Worm (Caenorhabditis elegans) whole organism, L1 larva: ENCODE measurements around the gene ech-3.

Source experiments
- C16A3.4 ChIP-seq: fragments of 150-350 bp; optimal IDR thresholded peaks from 2 replicates; lab custom pipeline; 2014; ENCODE audit warnings: missing biosample characterization, missing genetic modification characterization
- aha-1 ChIP-seq: fragments of 150-350 bp; optimal IDR thresholded peaks from 2 replicates; lab custom pipeline; 2014; ENCODE audit warnings: missing biosample characterization, missing genetic modification characterization
- alr-1 ChIP-seq: fragments of 200-800 bp; sonication (Bioruptor generic); optimal IDR thresholded peaks from 2 replicates; lab custom pipeline; 2018; ENCODE audit warnings: borderline replicate concordance, mild to moderate bottlenecking, missing genetic modification characterization, missing compliant biosample characterization
- ama-1 ChIP-seq: fragments of 150-350 bp; optimal IDR thresholded peaks from 2 replicates; lab custom pipeline; 2014
- ceh-63 ChIP-seq: fragments of 200-800 bp; sonication (Bioruptor generic); optimal IDR thresholded peaks from 2 replicates; lab custom pipeline; 2018; ENCODE audit warnings: mild to moderate bottlenecking, missing genetic modification characterization, missing compliant biosample characterization
- ceh-8 ChIP-seq: fragments of 200-800 bp; sonication (Bioruptor generic); optimal IDR thresholded peaks from 2 replicates; lab custom pipeline; 2018; ENCODE audit warnings: mild to moderate bottlenecking, missing genetic modification characterization, moderate library complexity, missing compliant biosample characterization
- ceh-90 ChIP-seq: sonication (generic microtip); optimal IDR thresholded peaks from 2 replicates; lab custom pipeline; 2016; ENCODE audit warnings: missing genetic modification characterization, missing compliant biosample characterization
- dpl-1 ChIP-seq, 3 experiments: fragments of 150-350 bp in 2 of 3; sonication (generic microtip) in 1 of 3; optimal IDR thresholded peaks; 2 replicates each; lab custom pipeline; 2014 to 2017; ENCODE audit warnings: missing biosample characterization in 3 of 3, missing genetic modification characterization in 3 of 3, missing genetic modification reagents in 3 of 3
- dsc-1 ChIP-seq: sonication (generic microtip); optimal IDR thresholded peaks from 2 replicates; lab custom pipeline; 2016; ENCODE audit warnings: mild to moderate bottlenecking, missing genetic modification characterization, missing compliant biosample characterization
- efl-1 ChIP-seq, 4 experiments: fragments of 150-350 bp; optimal IDR thresholded peaks in 3 of 4; peaks in 1 of 4; 1 replicate in 1 of 4; 2 replicates in 3 of 4; lab custom pipeline; 2014; ENCODE audit warnings: missing biosample characterization in 2 of 4, missing genetic modification characterization in 2 of 4, missing genetic modification reagents in 2 of 4
- efl-3 ChIP-seq: fragments of 200-800 bp; sonication (Bioruptor generic); optimal IDR thresholded peaks from 2 replicates; lab custom pipeline; 2018; ENCODE audit warnings: mild to moderate bottlenecking, missing genetic modification characterization, missing compliant biosample characterization
- egl-13 ChIP-seq: sonication (generic microtip); optimal IDR thresholded peaks from 2 replicates; lab custom pipeline; 2016; ENCODE audit warnings: missing genotype, missing genetic modification reagents, missing genetic modification characterization, missing compliant biosample characterization
- elt-2 ChIP-seq: sonication (generic microtip); optimal IDR thresholded peaks from 2 replicates; lab custom pipeline; 2016; ENCODE audit warnings: missing genetic modification characterization, mild to moderate bottlenecking, inconsistent platforms, missing compliant biosample characterization, missing genetic modification reagents
- elt-3 ChIP-seq, 6 experiments: fragments of 150-350 bp in 1 of 6; sonication (generic microtip); optimal IDR thresholded peaks; 2 replicates each; lab custom pipeline; 2017 to 2018; ENCODE audit warnings: missing biosample characterization in 6 of 6, missing genetic modification characterization in 6 of 6, inconsistent platforms in 1 of 6
- ets-5 ChIP-seq: fragments of 200-800 bp; sonication (Bioruptor generic); IDR thresholded peaks from 2 replicates; pipeline ENCODE4 v1.3.6; 2022; ENCODE audit warnings: missing genetic modification characterization, missing compliant biosample characterization
- fkh-10 ChIP-seq: sonication (generic microtip); optimal IDR thresholded peaks from 2 replicates; lab custom pipeline; 2017; ENCODE audit warnings: missing biosample characterization, missing genetic modification reagents, missing genetic modification characterization
- fkh-8 ChIP-seq: sonication (generic microtip); optimal IDR thresholded peaks from 2 replicates; lab custom pipeline; 2016; ENCODE audit warnings: mild to moderate bottlenecking, missing genetic modification characterization, missing compliant biosample characterization
- fos-1 ChIP-seq: fragments of 150-350 bp; optimal IDR thresholded peaks from 2 replicates; lab custom pipeline; 2014; ENCODE audit warnings: missing biosample characterization, missing genetic modification characterization
- grh-1 ChIP-seq: fragments of 200-800 bp; sonication (Bioruptor generic); IDR thresholded peaks from 2 replicates; pipeline ENCODE4 v1.3.6; 2022; ENCODE audit warnings: missing genetic modification reagents, missing genetic modification characterization, missing compliant biosample characterization
- hpl-2 ChIP-seq: fragments of 150-350 bp; optimal IDR thresholded peaks from 2 replicates; lab custom pipeline; 2014; ENCODE audit warnings: missing biosample characterization, missing genetic modification reagents, missing genetic modification characterization
- irx-1 ChIP-seq: sonication (generic microtip); optimal IDR thresholded peaks from 2 replicates; lab custom pipeline; 2016; ENCODE audit warnings: missing genetic modification characterization, missing compliant biosample characterization
- isw-1 ChIP-seq: fragments of 200-800 bp; sonication (Bioruptor generic); IDR thresholded peaks from 2 replicates; pipeline ENCODE4 v1.3.6; 2022; ENCODE audit warnings: missing genetic modification characterization, missing compliant biosample characterization
- jun-1 ChIP-seq: fragments of 150-350 bp; optimal IDR thresholded peaks from 2 replicates; lab custom pipeline; 2014; ENCODE audit warnings: missing biosample characterization, missing genetic modification reagents, missing genetic modification characterization
- lin-13 ChIP-seq: fragments of 150-350 bp; optimal IDR thresholded peaks from 2 replicates; lab custom pipeline; 2014; ENCODE audit warnings: missing biosample characterization, missing genetic modification reagents, missing genetic modification characterization
- lin-35 ChIP-seq, 2 experiments: fragments of 150-350 bp; optimal IDR thresholded peaks; 2 replicates each; lab custom pipeline; 2014; ENCODE audit warnings: missing biosample characterization in 2 of 2, missing genetic modification characterization in 2 of 2, missing genetic modification reagents in 2 of 2
- lin-39 ChIP-seq: fragments of 150-350 bp; optimal IDR thresholded peaks from 2 replicates; lab custom pipeline; 2014; ENCODE audit warnings: missing biosample characterization, missing genetic modification reagents, missing genetic modification characterization
- lir-3 ChIP-seq: sonication (generic microtip); optimal IDR thresholded peaks from 2 replicates; lab custom pipeline; 2016; ENCODE audit warnings: mild to moderate bottlenecking, missing genetic modification characterization, moderate library complexity, missing compliant biosample characterization; ENCODE audit not compliant: poor library complexity
- mab-9 ChIP-seq: fragments of 200-800 bp; sonication (Bioruptor generic); IDR thresholded peaks from 2 replicates; pipeline ENCODE4 v1.3.6; 2022; ENCODE audit warnings: missing genetic modification reagents, missing genetic modification characterization, missing compliant biosample characterization
- mdl-1 ChIP-seq, 2 experiments: fragments of 150-350 bp; optimal IDR thresholded peaks; 2 replicates each; lab custom pipeline; 2014 to 2017; ENCODE audit warnings: missing biosample characterization in 2 of 2, missing genetic modification characterization in 2 of 2, inconsistent platforms in 1 of 2
- mef-2 ChIP-seq: fragments of 150-350 bp; optimal IDR thresholded peaks from 2 replicates; lab custom pipeline; 2014; ENCODE audit warnings: missing biosample characterization, missing genetic modification characterization
- mep-1 ChIP-seq: fragments of 150-350 bp; optimal IDR thresholded peaks from 2 replicates; lab custom pipeline; 2014; ENCODE audit warnings: missing biosample characterization, missing genetic modification characterization
- nhr-11 ChIP-seq: fragments of 150-350 bp; optimal IDR thresholded peaks from 2 replicates; lab custom pipeline; 2014; ENCODE audit warnings: missing biosample characterization, missing genetic modification characterization
- nhr-19 ChIP-seq: fragments of 200-800 bp; sonication (Bioruptor generic); conservative IDR thresholded peaks from 2 replicates; pipeline ENCODE4 v1.3.6; 2022; ENCODE audit warnings: missing genetic modification characterization, missing compliant biosample characterization
- nhr-28 ChIP-seq: fragments of 150-350 bp; optimal IDR thresholded peaks from 2 replicates; lab custom pipeline; 2014; ENCODE audit warnings: missing biosample characterization, missing genetic modification characterization
- nhr-71 ChIP-seq: sonication (generic microtip); optimal IDR thresholded peaks from 2 replicates; lab custom pipeline; 2016; ENCODE audit warnings: mild to moderate bottlenecking, missing genetic modification characterization, moderate library complexity, missing compliant biosample characterization
- nhr-76 ChIP-seq: sonication (generic microtip); optimal IDR thresholded peaks from 2 replicates; lab custom pipeline; 2017; ENCODE audit warnings: missing biosample characterization, missing genetic modification characterization
- nhr-85 ChIP-seq: sonication (generic microtip); peaks from one replicate; lab custom pipeline; 2016; ENCODE audit warnings: missing genetic modification characterization, inconsistent platforms, missing compliant biosample characterization
- pag-3 ChIP-seq: sonication (generic microtip); optimal IDR thresholded peaks from 2 replicates; lab custom pipeline; 2017; ENCODE audit warnings: missing genetic modification characterization, mild to moderate bottlenecking, missing compliant biosample characterization, antibody characterized with exemption, borderline replicate concordance; ENCODE audit not compliant: insufficient read depth
- pqm-1 ChIP-seq: sonication (generic microtip); optimal IDR thresholded peaks from 3 replicates; lab custom pipeline; 2017; ENCODE audit warnings: missing biosample characterization, missing genetic modification characterization
- rnt-1 ChIP-seq: sonication (generic microtip); optimal IDR thresholded peaks from 2 replicates; lab custom pipeline; 2016; ENCODE audit warnings: mild to moderate bottlenecking, missing genetic modification characterization, moderate library complexity, missing compliant biosample characterization
- skn-1 ChIP-seq: fragments of 150-350 bp; optimal IDR thresholded peaks from 2 replicates; lab custom pipeline; 2014; ENCODE audit warnings: missing biosample characterization, missing genetic modification characterization
- snpc-4 ChIP-seq: fragments of 150-350 bp; optimal IDR thresholded peaks from 2 replicates; lab custom pipeline; 2014; ENCODE audit warnings: missing biosample characterization, missing genetic modification characterization
- sptf-1 ChIP-seq: fragments of 150-350 bp; optimal IDR thresholded peaks from 2 replicates; lab custom pipeline; 2014; ENCODE audit warnings: missing biosample characterization, missing genetic modification characterization
- sup-37 ChIP-seq: fragments of 200-800 bp; sonication (Bioruptor generic); optimal IDR thresholded peaks from 2 replicates; lab custom pipeline; 2018; ENCODE audit warnings: mild to moderate bottlenecking, missing genetic modification characterization, missing compliant biosample characterization
- tbx-2 ChIP-seq: sonication (generic microtip); optimal IDR thresholded peaks from 2 replicates; lab custom pipeline; 2016; ENCODE audit warnings: missing genetic modification characterization, missing compliant biosample characterization
- tlp-1 ChIP-seq: fragments of 150-350 bp; optimal IDR thresholded peaks from 2 replicates; lab custom pipeline; 2014; ENCODE audit warnings: missing biosample characterization, missing genetic modification characterization
- unc-130 ChIP-seq: fragments of 150-350 bp; optimal IDR thresholded peaks from 2 replicates; lab custom pipeline; 2017; ENCODE audit warnings: missing biosample characterization, missing genetic modification characterization, inconsistent platforms
- unc-30 ChIP-seq: sonication (generic microtip); optimal IDR thresholded peaks from 2 replicates; lab custom pipeline; 2017; ENCODE audit warnings: missing biosample characterization, missing genetic modification characterization
- unc-62 ChIP-seq: fragments of 150-350 bp; optimal IDR thresholded peaks from 2 replicates; lab custom pipeline; 2014; ENCODE audit warnings: missing biosample characterization, missing genetic modification reagents, missing genetic modification characterization
- unc-98 ChIP-seq: fragments of 200-800 bp; sonication (Bioruptor generic); IDR thresholded peaks from 2 replicates; pipeline ENCODE4 v1.3.6; 2022; ENCODE audit warnings: missing genetic modification characterization, missing compliant biosample characterization
- vab-15 ChIP-seq: sonication (generic microtip); optimal IDR thresholded peaks from 2 replicates; lab custom pipeline; 2017; ENCODE audit warnings: missing genotype, mild to moderate bottlenecking, missing genetic modification characterization, missing compliant biosample characterization
- ztf-11 ChIP-seq, 2 experiments: sonication (generic microtip); optimal IDR thresholded peaks; 2 replicates each; lab custom pipeline; 2016 to 2017; ENCODE audit warnings: missing genetic modification characterization in 2 of 2, missing biosample characterization in 1 of 2, missing compliant biosample characterization in 1 of 2
- ztf-4 ChIP-seq: fragments of 150-350 bp; optimal IDR thresholded peaks from 2 replicates; lab custom pipeline; 2014; ENCODE audit warnings: missing biosample characterization, missing genetic modification characterization

ech-3 gene

ce11 chrV:7980370-7980987 lies 41.5 kb upstream of the ech-3 start (continued):
- TF ChIP-seq unc-130 (tag; lab: Kevin White, UChicago) (no peak), lin-13 (GFP tag; lab: Kevin White, UChicago) (no peak), egl-13 (tag; lab: Kevin White, UChicago) (no peak), unc-62 (GFP tag; lab: Kevin White, UChicago) (no peak), isw-1 (GFP tag; lab: Robert Waterston, UW) (no peak), lin-35 (GFP tag; optimal IDR thresholded peaks at IDR 0.05; lab: Kevin White, UChicago) (no peak), efl-3 (GFP tag; lab: Kevin White, UChicago) (no peak), irx-1 (no peak), alr-1 (tag; lab: Kevin White, UChicago) (no peak), lin-39 (tag; lab: Kevin White, UChicago) (no peak), unc-30 (tag; lab: Kevin White, UChicago) (no peak), ets-5 (GFP tag; lab: Robert Waterston, UW) (no peak), aha-1 (tag; lab: Kevin White, UChicago) (no peak), skn-1 (tag; lab: Kevin White, UChicago) (peak; percentile 18), nhr-76 (tag; lab: Kevin White, UChicago) (no peak), C16A3.4 (tag; lab: Kevin White, UChicago) (no peak), tbx-2 (tag; lab: Kevin White, UChicago) (no peak), nhr-71 (tag; lab: Kevin White, UChicago) (peak; percentile 24), mab-9 (GFP tag; lab: Robert Waterston, UW) (no peak), snpc-4 (tag; lab: Kevin White, UChicago) (no peak), pqm-1 (no peak), dsc-1 (tag; lab: Kevin White, UChicago) (peak; percentile 26), fkh-10 (GFP tag; lab: Kevin White, UChicago) (peak; percentile 65), tlp-1 (tag; lab: Kevin White, UChicago) (no peak), sup-37 (GFP tag; lab: Kevin White, UChicago) (no peak), ztf-4 (tag; lab: Kevin White, UChicago) (no peak), mdl-1 (tag; optimal IDR thresholded peaks at IDR 0.05; lab: Kevin White, UChicago) (no peak), jun-1 (tag; lab: Kevin White, UChicago) (no peak), nhr-85 (no peak), hpl-2 (GFP tag; lab: Kevin White, UChicago) (no peak), nhr-19 (GFP tag; lab: Robert Waterston, UW) (no peak), sptf-1 (tag; lab: Kevin White, UChicago) (no peak), mef-2 (tag; lab: Kevin White, UChicago) (no peak), mep-1 (tag; lab: Kevin White, UChicago) (peak; percentile 32), ztf-11 (tag; optimal IDR thresholded peaks at IDR 0.05; lab: Kevin White, UChicago) (no peak), grh-1 (GFP tag; lab: Robert Waterston, UW) (no peak), elt-3 (tag; optimal IDR thresholded peaks at IDR 0.05; lab: Kevin White, UChicago) (no peak), nhr-28 (tag; lab: Kevin White, UChicago) (no peak), fos-1 (tag; lab: Kevin White, UChicago) (no peak), rnt-1 (peak; percentile 8), vab-15 (tag; lab: Kevin White, UChicago) (no peak), ceh-63 (no peak), ceh-8 (GFP tag; lab: Kevin White, UChicago) (no peak), ama-1 (lab: Kevin White, UChicago) (no peak), nhr-11 (tag; lab: Kevin White, UChicago) (no peak), dpl-1 (GFP tag; optimal IDR thresholded peaks at IDR 0.05; lab: Kevin White, UChicago) (peak in 1 of 3 experiments; percentile 1), pag-3 (no peak), efl-1 (optimal IDR thresholded peaks at IDR 0.05; lab: Kevin White, UChicago) (no peak), efl-1 (GFP tag; optimal IDR thresholded peaks at IDR 0.05 in 1 of 2; lab: Kevin White, UChicago) (peak in 1 of 2 experiments; percentile 48), lir-3 (tag; lab: Kevin White, UChicago) (no peak), ceh-90 (tag; lab: Kevin White, UChicago) (no peak), fkh-8 (tag; lab: Kevin White, UChicago) (peak; percentile 10), unc-98 (GFP tag; lab: Robert Waterston, UW) (no peak), elt-2 (tag; lab: Kevin White, UChicago) (no peak)
